Worm (Caenorhabditis elegans) whole organism, L1 larva: Measurements from ENCODE around the gene puf-8.

Source experiments
- C34B4.2 ChIP-seq: sonication (generic microtip); optimal IDR thresholded peaks from 2 replicates; lab custom pipeline; 2017; ENCODE audit warnings: mild to moderate bottlenecking, missing genetic modification characterization, missing compliant biosample characterization
- Y116A8C.19 ChIP-seq: sonication (generic microtip); optimal IDR thresholded peaks from 2 replicates; lab custom pipeline; 2016; ENCODE audit warnings: missing compliant biosample characterization, missing genetic modification characterization, borderline replicate concordance
- aly-2 ChIP-seq: fragments of 150-350 bp; optimal IDR thresholded peaks from 2 replicates; lab custom pipeline; 2014; ENCODE audit warnings: missing biosample characterization, missing genetic modification characterization
- blmp-1 ChIP-seq: fragments of 150-350 bp; optimal IDR thresholded peaks from 2 replicates; lab custom pipeline; 2014; ENCODE audit warnings: missing biosample characterization, missing genetic modification characterization
- ceh-8 ChIP-seq: fragments of 200-800 bp; sonication (Bioruptor generic); optimal IDR thresholded peaks from 2 replicates; lab custom pipeline; 2018; ENCODE audit warnings: mild to moderate bottlenecking, missing genetic modification characterization, moderate library complexity, missing compliant biosample characterization
- ceh-88 ChIP-seq: fragments of 200-800 bp; sonication (Bioruptor generic); IDR thresholded peaks from 2 replicates; pipeline ENCODE4 v1.3.6; 2022; ENCODE audit warnings: missing genetic modification characterization, missing compliant biosample characterization
- dpl-1 ChIP-seq, 3 experiments: fragments of 150-350 bp in 2 of 3; sonication (generic microtip) in 1 of 3; optimal IDR thresholded peaks; 2 replicates each; lab custom pipeline; 2014 to 2017; ENCODE audit warnings: missing biosample characterization in 3 of 3, missing genetic modification characterization in 3 of 3, missing genetic modification reagents in 3 of 3
- efl-1 ChIP-seq, 4 experiments: fragments of 150-350 bp; optimal IDR thresholded peaks in 3 of 4; peaks in 1 of 4; 1 replicate in 1 of 4; 2 replicates in 3 of 4; lab custom pipeline; 2014; ENCODE audit warnings: missing biosample characterization in 2 of 4, missing genetic modification characterization in 2 of 4, missing genetic modification reagents in 2 of 4
- efl-3 ChIP-seq: fragments of 200-800 bp; sonication (Bioruptor generic); optimal IDR thresholded peaks from 2 replicates; lab custom pipeline; 2018; ENCODE audit warnings: mild to moderate bottlenecking, missing genetic modification characterization, missing compliant biosample characterization
- egl-27 ChIP-seq, 2 experiments: fragments of 150-350 bp in 1 of 2; sonication (generic microtip); optimal IDR thresholded peaks; 3 replicates each; lab custom pipeline; 2017 to 2018; ENCODE audit warnings: missing biosample characterization in 2 of 2, missing genetic modification characterization in 2 of 2, missing genetic modification reagents in 2 of 2
- elt-2 ChIP-seq: sonication (generic microtip); optimal IDR thresholded peaks from 2 replicates; lab custom pipeline; 2016; ENCODE audit warnings: missing genetic modification characterization, mild to moderate bottlenecking, inconsistent platforms, missing compliant biosample characterization, missing genetic modification reagents
- ets-5 ChIP-seq: fragments of 200-800 bp; sonication (Bioruptor generic); IDR thresholded peaks from 2 replicates; pipeline ENCODE4 v1.3.6; 2022; ENCODE audit warnings: missing genetic modification characterization, missing compliant biosample characterization
- fkh-8 ChIP-seq: sonication (generic microtip); optimal IDR thresholded peaks from 2 replicates; lab custom pipeline; 2016; ENCODE audit warnings: mild to moderate bottlenecking, missing genetic modification characterization, missing compliant biosample characterization
- fos-1 ChIP-seq: fragments of 150-350 bp; optimal IDR thresholded peaks from 2 replicates; lab custom pipeline; 2014; ENCODE audit warnings: missing biosample characterization, missing genetic modification characterization
- hpl-2 ChIP-seq: fragments of 150-350 bp; optimal IDR thresholded peaks from 2 replicates; lab custom pipeline; 2014; ENCODE audit warnings: missing biosample characterization, missing genetic modification reagents, missing genetic modification characterization
- irx-1 ChIP-seq: sonication (generic microtip); optimal IDR thresholded peaks from 2 replicates; lab custom pipeline; 2016; ENCODE audit warnings: missing genetic modification characterization, missing compliant biosample characterization
- isw-1 ChIP-seq: fragments of 200-800 bp; sonication (Bioruptor generic); IDR thresholded peaks from 2 replicates; pipeline ENCODE4 v1.3.6; 2022; ENCODE audit warnings: missing genetic modification characterization, missing compliant biosample characterization
- lin-14 ChIP-seq: fragments of 200-800 bp; sonication (Bioruptor generic); optimal IDR thresholded peaks from 2 replicates; lab custom pipeline; 2018; ENCODE audit warnings: mild to moderate bottlenecking, missing genetic modification characterization, moderate library complexity, missing compliant biosample characterization
- lin-35 ChIP-seq, 2 experiments: fragments of 150-350 bp; optimal IDR thresholded peaks; 2 replicates each; lab custom pipeline; 2014; ENCODE audit warnings: missing biosample characterization in 2 of 2, missing genetic modification characterization in 2 of 2, missing genetic modification reagents in 2 of 2
- lin-39 ChIP-seq: fragments of 150-350 bp; optimal IDR thresholded peaks from 2 replicates; lab custom pipeline; 2014; ENCODE audit warnings: missing biosample characterization, missing genetic modification reagents, missing genetic modification characterization
- lsy-2 ChIP-seq, 2 experiments: fragments of 150-350 bp; optimal IDR thresholded peaks; 2 replicates each; lab custom pipeline; 2014; ENCODE audit warnings: missing biosample characterization in 2 of 2, missing genetic modification characterization in 2 of 2
- mab-9 ChIP-seq: fragments of 200-800 bp; sonication (Bioruptor generic); IDR thresholded peaks from 2 replicates; pipeline ENCODE4 v1.3.6; 2022; ENCODE audit warnings: missing genetic modification reagents, missing genetic modification characterization, missing compliant biosample characterization
- mep-1 ChIP-seq: fragments of 150-350 bp; optimal IDR thresholded peaks from 2 replicates; lab custom pipeline; 2014; ENCODE audit warnings: missing biosample characterization, missing genetic modification characterization
- nhr-12 ChIP-seq: sonication (generic microtip); optimal IDR thresholded peaks from 2 replicates; lab custom pipeline; 2017; ENCODE audit warnings: missing biosample characterization, missing genetic modification characterization
- nhr-20 ChIP-seq: sonication (generic microtip); optimal IDR thresholded peaks from 2 replicates; lab custom pipeline; 2016; ENCODE audit warnings: mild to moderate bottlenecking, missing genetic modification characterization, missing compliant biosample characterization
- nhr-237 ChIP-seq: fragments of 150-350 bp; optimal IDR thresholded peaks from 2 replicates; lab custom pipeline; 2014; ENCODE audit warnings: missing biosample characterization, missing genetic modification characterization
- nhr-47 ChIP-seq: sonication (generic microtip); optimal IDR thresholded peaks from 2 replicates; lab custom pipeline; 2016; ENCODE audit warnings: mild to moderate bottlenecking, missing genetic modification characterization, moderate library complexity, missing compliant biosample characterization
- nhr-77 ChIP-seq: fragments of 150-350 bp; optimal IDR thresholded peaks from 2 replicates; lab custom pipeline; 2014; ENCODE audit warnings: missing biosample characterization, missing genetic modification characterization
- nhr-85 ChIP-seq: sonication (generic microtip); peaks from one replicate; lab custom pipeline; 2016; ENCODE audit warnings: missing genetic modification characterization, inconsistent platforms, missing compliant biosample characterization
- pag-3 ChIP-seq: sonication (generic microtip); optimal IDR thresholded peaks from 2 replicates; lab custom pipeline; 2017; ENCODE audit warnings: missing genetic modification characterization, mild to moderate bottlenecking, missing compliant biosample characterization, antibody characterized with exemption, borderline replicate concordance; ENCODE audit not compliant: insufficient read depth
- pax-3 ChIP-seq: fragments of 200-800 bp; sonication (Bioruptor generic); optimal IDR thresholded peaks from 2 replicates; lab custom pipeline; 2018; ENCODE audit warnings: mild to moderate bottlenecking, missing genetic modification characterization, moderate library complexity, missing compliant biosample characterization
- rnt-1 ChIP-seq: sonication (generic microtip); optimal IDR thresholded peaks from 2 replicates; lab custom pipeline; 2016; ENCODE audit warnings: mild to moderate bottlenecking, missing genetic modification characterization, moderate library complexity, missing compliant biosample characterization
- skn-1 ChIP-seq: fragments of 150-350 bp; optimal IDR thresholded peaks from 2 replicates; lab custom pipeline; 2014; ENCODE audit warnings: missing biosample characterization, missing genetic modification characterization
- snu-23 ChIP-seq: sonication (generic microtip); optimal IDR thresholded peaks from 2 replicates; lab custom pipeline; 2016; ENCODE audit warnings: missing genetic modification characterization, missing compliant biosample characterization
- swsn-7 ChIP-seq: sonication (generic microtip); optimal IDR thresholded peaks from 2 replicates; lab custom pipeline; 2016; ENCODE audit warnings: missing genetic modification characterization, missing compliant biosample characterization
- tbx-2 ChIP-seq: sonication (generic microtip); optimal IDR thresholded peaks from 2 replicates; lab custom pipeline; 2016; ENCODE audit warnings: missing genetic modification characterization, missing compliant biosample characterization
- tlp-1 ChIP-seq: fragments of 150-350 bp; optimal IDR thresholded peaks from 2 replicates; lab custom pipeline; 2014; ENCODE audit warnings: missing biosample characterization, missing genetic modification characterization
- unc-30 ChIP-seq: sonication (generic microtip); optimal IDR thresholded peaks from 2 replicates; lab custom pipeline; 2017; ENCODE audit warnings: missing biosample characterization, missing genetic modification characterization
- unc-62 ChIP-seq: fragments of 150-350 bp; optimal IDR thresholded peaks from 2 replicates; lab custom pipeline; 2014; ENCODE audit warnings: missing biosample characterization, missing genetic modification reagents, missing genetic modification characterization
- unc-86 ChIP-seq: sonication (generic microtip); optimal IDR thresholded peaks from 2 replicates; lab custom pipeline; 2016; ENCODE audit warnings: missing genetic modification characterization, missing compliant biosample characterization
- unc-98 ChIP-seq: fragments of 200-800 bp; sonication (Bioruptor generic); IDR thresholded peaks from 2 replicates; pipeline ENCODE4 v1.3.6; 2022; ENCODE audit warnings: missing genetic modification characterization, missing compliant biosample characterization
- xbp-1 ChIP-seq: sonication (generic microtip); optimal IDR thresholded peaks from 2 replicates; lab custom pipeline; 2016; ENCODE audit warnings: missing genetic modification characterization, missing compliant biosample characterization
- ztf-4 ChIP-seq: fragments of 150-350 bp; optimal IDR thresholded peaks from 2 replicates; lab custom pipeline; 2014; ENCODE audit warnings: missing biosample characterization, missing genetic modification characterization

Gene puf-8

DNA sequence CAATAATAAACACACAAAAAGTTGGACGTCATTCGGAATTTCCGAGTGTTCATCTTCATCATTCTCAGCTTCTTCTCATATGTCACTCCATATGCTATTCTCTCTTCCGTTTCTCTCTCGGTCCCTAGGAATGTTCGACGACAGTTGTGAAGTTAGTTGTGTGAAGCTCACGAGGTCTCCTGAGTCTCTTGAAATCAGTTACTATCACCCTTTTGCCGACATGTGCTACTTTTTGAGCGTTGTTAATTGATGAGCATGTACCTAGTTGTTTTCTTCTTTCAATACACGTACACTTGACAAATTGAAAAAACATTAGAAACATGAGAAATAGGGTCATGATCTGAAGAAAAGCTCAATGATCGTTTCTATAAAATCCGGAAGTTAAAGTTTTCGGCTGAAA, 25.3 kb upstream of the puf-8 start (continued):
- no peak for TF ChIP-seq unc-86 (tag; lab: Kevin White, UChicago)
- TF ChIP-seq nhr-47 (tag; lab: Kevin White, UChicago) = peak; percentile 47
- TF ChIP-seq snu-23 (GFP tag; lab: Kevin White, UChicago) = peak; percentile 72
- no peak for TF ChIP-seq efl-3 (GFP tag; lab: Kevin White, UChicago)
- TF ChIP-seq ceh-88 = no peak
- peak; percentile 36 for TF ChIP-seq swsn-7 (tag; lab: Kevin White, UChicago)
- TF ChIP-seq lin-14 (GFP tag; lab: Kevin White, UChicago) = peak; percentile 92
- TF ChIP-seq elt-2 (tag; lab: Kevin White, UChicago) = no peak
- no peak for TF ChIP-seq egl-27 (tag; optimal IDR thresholded peaks at IDR 0.05; lab: Kevin White, UChicago)
- TF ChIP-seq lin-39 (tag; lab: Kevin White, UChicago) = peak; percentile 82
- TF ChIP-seq tbx-2 = peak; percentile 20

DNA sequence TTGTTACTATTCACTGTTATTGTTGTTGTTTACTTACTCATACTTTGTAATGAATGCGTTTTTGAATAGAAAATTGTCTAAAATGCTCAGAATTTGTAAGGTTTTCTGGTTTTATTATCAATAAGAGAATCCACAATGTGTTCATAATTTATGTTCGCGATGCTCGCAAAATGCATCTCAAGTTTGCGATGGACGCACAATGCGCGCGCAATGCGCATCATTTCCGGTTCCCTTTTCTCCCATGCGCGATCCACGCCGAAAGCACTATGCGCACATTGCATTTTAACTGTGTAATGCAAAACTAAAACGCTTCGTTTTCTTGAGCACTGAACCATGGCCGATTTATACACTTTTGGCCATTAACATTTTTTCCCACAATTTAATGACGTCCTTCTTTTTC, 21.4 kb upstream of the puf-8 start:
- TF ChIP-seq swsn-7 (tag; lab: Kevin White, UChicago) = no peak

DNA sequence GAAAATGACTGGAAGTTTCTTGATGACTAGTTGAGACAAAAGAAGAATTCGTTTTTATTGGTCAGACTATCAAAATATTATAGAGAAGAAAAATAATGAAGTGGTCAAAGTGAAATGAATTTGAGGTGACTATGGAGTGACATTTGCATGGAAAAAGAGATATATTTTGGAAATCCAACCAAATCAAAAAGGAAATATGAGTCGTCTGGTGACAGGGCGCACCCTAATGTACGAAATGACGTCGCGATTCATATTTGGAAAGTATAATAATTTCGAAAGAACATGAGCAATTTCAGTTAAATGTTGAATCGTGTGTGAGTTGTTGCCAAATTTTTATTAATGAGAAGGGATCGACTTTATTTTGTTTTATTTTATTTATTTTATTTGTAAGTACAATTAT, 19.4 kb upstream of the puf-8 start, which contains the start of gene F21D12.2:
Gene F21D12.2, plus strand, starts transcription at position 301 of the 400 bp plus-strand sequence.
- TF ChIP-seq mab-9 (GFP tag; lab: Robert Waterston, UW) (no peak), nhr-85 (tag; lab: Kevin White, UChicago) (no peak), nhr-77 (tag; lab: Kevin White, UChicago) (no peak), lin-35 (GFP tag; optimal IDR thresholded peaks at IDR 0.05; lab: Kevin White, UChicago) (no peak), ceh-8 (no peak), unc-86 (tag; lab: Kevin White, UChicago) (no peak), irx-1 (tag; lab: Kevin White, UChicago) (no peak), unc-62 (GFP tag; lab: Kevin White, UChicago) (no peak), nhr-237 (no peak), aly-2 (tag; lab: Kevin White, UChicago) (no peak), efl-1 (optimal IDR thresholded peaks at IDR 0.05; lab: Kevin White, UChicago) (no peak), efl-1 (GFP tag; optimal IDR thresholded peaks at IDR 0.05 in 1 of 2; lab: Kevin White, UChicago) (no peak), swsn-7 (tag; lab: Kevin White, UChicago) (no peak), pax-3 (no peak), ets-5 (GFP tag; lab: Robert Waterston, UW) (no peak), Y116A8C.19 (tag; lab: Kevin White, UChicago) (no peak), fkh-8 (no peak), isw-1 (GFP tag; lab: Robert Waterston, UW) (no peak), nhr-12 (no peak), nhr-20 (tag; lab: Kevin White, UChicago) (no peak)

DNA sequence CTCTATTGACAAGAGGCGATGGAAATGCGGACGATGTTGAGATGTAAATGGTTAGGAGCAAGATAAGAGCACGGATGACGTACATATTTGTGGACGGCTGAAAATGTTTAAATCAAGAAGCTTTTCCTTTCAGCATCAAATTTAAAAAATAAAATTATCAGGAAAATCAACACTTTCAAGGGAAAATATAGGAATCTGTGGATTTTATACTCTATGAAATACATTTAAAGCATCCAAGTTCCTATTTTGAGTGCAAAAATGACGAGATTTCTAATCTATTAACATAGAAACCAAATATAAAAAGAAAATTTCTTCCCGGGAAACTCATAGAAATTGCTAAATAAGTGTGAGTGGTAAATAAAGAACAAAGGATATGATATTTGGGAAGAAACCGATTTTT, 16.0 kb upstream of the puf-8 start, which contains the start of gene F45E12.6:
Gene F45E12.6, minus strand, starts transcription at position 101 of the 400 bp plus-strand sequence.
- TF ChIP-seq ztf-4 (no peak), unc-98 (GFP tag; lab: Robert Waterston, UW) (no peak), tlp-1 (tag; lab: Kevin White, UChicago) (no peak), fos-1 (no peak), elt-2 (tag; lab: Kevin White, UChicago) (no peak), Y116A8C.19 (tag; lab: Kevin White, UChicago) (no peak), C34B4.2 (no peak)

DNA sequence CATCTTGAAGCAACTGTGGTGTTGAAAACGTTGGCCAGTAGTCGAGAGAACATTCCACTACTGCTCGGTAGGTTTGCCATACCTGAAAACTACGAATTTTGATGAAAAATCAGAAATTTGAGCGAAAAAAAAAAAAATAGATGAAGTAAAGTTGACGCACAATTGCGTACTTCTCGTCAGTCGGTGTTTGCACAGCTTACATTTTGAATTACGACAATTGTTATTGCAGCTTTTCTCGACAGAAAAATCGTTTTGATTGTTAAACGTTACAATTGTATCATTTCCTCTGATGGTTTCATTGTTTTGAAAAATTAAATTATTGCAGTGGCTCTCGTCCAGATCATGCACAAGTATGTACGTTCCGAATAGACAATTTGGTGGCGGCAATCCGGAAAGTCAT, 12.0 kb upstream of the puf-8 start, which contains the start of the genes F45E12.5 and cnep-1:
Gene F45E12.5, minus strand, starts transcription at position 93 of the 400 bp plus-strand sequence.
Gene cnep-1, plus strand, starts transcription at position 326 of the 400 bp plus-strand sequence.
- TF ChIP-seq unc-86 (tag; lab: Kevin White, UChicago) (no peak), unc-30 (tag; lab: Kevin White, UChicago) (no peak), rnt-1 (tag; lab: Kevin White, UChicago) (no peak), mep-1 (tag; lab: Kevin White, UChicago) (peak; percentile 27), dpl-1 (GFP tag; optimal IDR thresholded peaks at IDR 0.05; lab: Kevin White, UChicago) (peak in 2 of 3 experiments; percentile 12 to 29), lin-14 (GFP tag; lab: Kevin White, UChicago) (no peak), fkh-8 (no peak), nhr-47 (tag; lab: Kevin White, UChicago) (no peak), lin-35 (GFP tag; optimal IDR thresholded peaks at IDR 0.05; lab: Kevin White, UChicago) (peak; percentile 20 to 54), pag-3 (no peak), efl-1 (optimal IDR thresholded peaks at IDR 0.05; lab: Kevin White, UChicago) (peak; percentile 34 to 42), efl-1 (GFP tag; optimal IDR thresholded peaks at IDR 0.05 in 1 of 2; lab: Kevin White, UChicago) (peak; percentile 32 to 53), skn-1 (tag; lab: Kevin White, UChicago) (no peak), lsy-2 (tag; optimal IDR thresholded peaks at IDR 0.05; lab: Kevin White, UChicago) (peak in 1 of 2 experiments; percentile 56), blmp-1 (tag; lab: Kevin White, UChicago) (peak; percentile 18), ceh-88 (no peak), egl-27 (tag; optimal IDR thresholded peaks at IDR 0.05; lab: Kevin White, UChicago) (no peak), unc-62 (GFP tag; lab: Kevin White, UChicago) (no peak), xbp-1 (no peak), pax-3 (no peak), ceh-8 (no peak), hpl-2 (no peak)
